Fruit fly (Drosophila melanogaster): ENCODE results near the gene CG33920.

CG33920 gene

dm6 chr3R:31045005-31045404 is at the start of gene CG33920:
TSS of gene CG33920 (minus strand) at chr3R:31045105.
- TF ChIP-seq nmo (GFP tag; optimal IDR thresholded peaks at IDR 0.05) (no peak), CG12155 (GFP tag; optimal IDR thresholded peaks at IDR 0.05) (no peak), CG17829 (tag; optimal IDR thresholded peaks at IDR 0.05) (no peak), HLH54F (GFP tag; optimal IDR thresholded peaks at IDR 0.05) (no peak), gfzf (GFP tag; optimal IDR thresholded peaks at IDR 0.05) (no peak), yki (optimal IDR thresholded peaks at IDR 0.05) (no peak), ab (GFP tag; optimal IDR thresholded peaks at IDR 0.05) (no peak)

dm6 chr3R:31089985-31090384 is 45.1 kb upstream of the CG33920 start:
- TF ChIP-seq CG10267 (tag; optimal IDR thresholded peaks at IDR 0.05) = no peak
- no peak for TF ChIP-seq Atf6 (GFP tag; IDR thresholded peaks at IDR 0.05)
- no peak for TF ChIP-seq Bdp1 (GFP tag; optimal IDR thresholded peaks at IDR 0.05)
- TF ChIP-seq Poxn (GFP tag; IDR thresholded peaks at IDR 0.05) = no peak
- no peak for TF ChIP-seq Hsf (GFP tag; optimal IDR thresholded peaks at IDR 0.05)
- TF ChIP-seq fd102C (GFP tag; optimal IDR thresholded peaks at IDR 0.05) = no peak
- no peak for TF ChIP-seq Asciz (GFP tag; optimal IDR thresholded peaks at IDR 0.05)
- TF ChIP-seq lilli (GFP tag; optimal IDR thresholded peaks at IDR 0.05) = no peak
- TF ChIP-seq CG6854 (GFP tag; optimal IDR thresholded peaks at IDR 0.05) = no peak
- TF ChIP-seq Ets97D (GFP tag; optimal IDR thresholded peaks at IDR 0.05) = peak; percentile 75
- TF ChIP-seq Vsx1 (GFP tag; optimal IDR thresholded peaks at IDR 0.05) = no peak
- TF ChIP-seq gcm2 (GFP tag; optimal IDR thresholded peaks at IDR 0.05) = no peak
- TF ChIP-seq CG4404 (GFP tag; IDR thresholded peaks at IDR 0.05) = no peak
- TF ChIP-seq usp (GFP tag; optimal IDR thresholded peaks at IDR 0.05) = no peak
- TF ChIP-seq gfzf (GFP tag; optimal IDR thresholded peaks at IDR 0.05) = no peak
- TF ChIP-seq CG3838 (GFP tag; optimal IDR thresholded peaks at IDR 0.05) = no peak
- peak; percentile 11 for TF ChIP-seq CG31365 (tag; optimal IDR thresholded peaks at IDR 0.05)
- no peak for TF ChIP-seq lab (GFP tag; optimal IDR thresholded peaks at IDR 0.05)
- TF ChIP-seq gt (GFP tag; IDR thresholded peaks at IDR 0.05) = no peak
- peak; percentile 75 for TF ChIP-seq sens (GFP tag)
- peak; percentile 10 for TF ChIP-seq CG7271 (tag; optimal IDR thresholded peaks at IDR 0.05)
- TF ChIP-seq onecut (GFP tag; IDR thresholded peaks at IDR 0.05) = no peak

- TF ChIP-seq ssp (GFP tag; IDR thresholded peaks at IDR 0.05) (no peak), Bgb (GFP tag; IDR thresholded peaks at IDR 0.05; ENCODE audit: partially characterized antibody) (no peak), run (tag; optimal IDR thresholded peaks at IDR 0.05) (no peak), gfzf (GFP tag; optimal IDR thresholded peaks at IDR 0.05) (no peak), Blimp-1 (GFP tag; optimal IDR thresholded peaks at IDR 0.05) (no peak), dmrt11E (tag; optimal IDR thresholded peaks at IDR 0.05) (peak; percentile 7), luna (GFP tag; optimal IDR thresholded peaks at IDR 0.05) (no peak), ham (GFP tag; IDR thresholded peaks at IDR 0.05) (no peak), tna (GFP tag; IDR thresholded peaks at IDR 0.05; ENCODE audit: partially characterized antibody) (no peak), nmo (GFP tag; optimal IDR thresholded peaks at IDR 0.05) (peak; percentile 37), fd102C (GFP tag; optimal IDR thresholded peaks at IDR 0.05) (no peak), ato (GFP tag; IDR thresholded peaks at IDR 0.05; ENCODE audit: partially characterized antibody) (peak; percentile 45; the same call in 1 of the 2 replicates), sob (GFP tag; IDR thresholded peaks at IDR 0.05) (no peak), Taf1 (GFP tag; IDR thresholded peaks at IDR 0.05) (no peak), grau (tag; optimal IDR thresholded peaks at IDR 0.05) (no peak), CG12942 (GFP tag; optimal IDR thresholded peaks at IDR 0.05) (no peak), chinmo (GFP tag; IDR thresholded peaks at IDR 0.05; ENCODE audit: partially characterized antibody) (no peak), Asciz (GFP tag; optimal IDR thresholded peaks at IDR 0.05) (no peak), stwl (tag; optimal IDR thresholded peaks at IDR 0.05) (peak; percentile 40), CG7987 (GFP tag; optimal IDR thresholded peaks at IDR 0.05) (no peak), CG14050 (GFP tag; IDR thresholded peaks at IDR 0.05) (no peak), CG34224 (GFP tag; IDR thresholded peaks at IDR 0.05; ENCODE audit: partially characterized antibody) (no peak), nerfin-1 (tag; optimal IDR thresholded peaks at IDR 0.05) (no peak), CG6272 (GFP tag; IDR thresholded peaks at IDR 0.05) (no peak), lola (GFP tag; optimal IDR thresholded peaks at IDR 0.05) (no peak), Ravus (GFP tag; IDR thresholded peaks at IDR 0.05) (no peak)
Measured at dm6 chr3R:31086394-31086793, 41.5 kb upstream of the CG33920 start.

Measured in whole organism, embryonic.